Fruit fly (Drosophila melanogaster): ENCODE measurements around the gene CG7968.
A peak's percentile ranks its signal among the peaks of the same experiment; 100 is the strongest.

The CG7968 gene

dm6 chr2L:13835002-13835910 is 13.9 kb upstream of the CG7968 start, which contains the start of the genes mRpS23 and CenG1A (continued):
- peak; percentile 99 for TF ChIP-seq GATAe (GFP tag; conservative IDR thresholded peaks at IDR 0.05)
- TF ChIP-seq CG12219 (GFP tag; optimal IDR thresholded peaks at IDR 0.05) = peak; percentile 100
- peak; percentile 100 for TF ChIP-seq gsb (GFP tag; IDR thresholded peaks at IDR 0.05)
- TF ChIP-seq CG8924 (tag; optimal IDR thresholded peaks at IDR 0.05) = peak; percentile 100
- TF ChIP-seq CG30020 (tag; optimal IDR thresholded peaks at IDR 0.05) = peak; percentile 92
- TF ChIP-seq CG14860 (GFP tag; IDR thresholded peaks at IDR 0.05; ENCODE audit: partially characterized antibody) = peak; percentile 86
- TF ChIP-seq CG16863 (GFP tag; optimal IDR thresholded peaks at IDR 0.05) = peak; percentile 100
- peak; percentile 100 for TF ChIP-seq chif (GFP tag; optimal IDR thresholded peaks at IDR 0.05)
- peak; percentile 100 for TF ChIP-seq CHES-1-like (GFP tag; optimal IDR thresholded peaks at IDR 0.05)
- peak; percentile 94 for TF ChIP-seq kni (GFP tag; optimal IDR thresholded peaks at IDR 0.05)
- peak; percentile 100 for TF ChIP-seq CG6272 (GFP tag; IDR thresholded peaks at IDR 0.05)
- no peak for TF ChIP-seq prd (optimal IDR thresholded peaks at IDR 0.05)
- peak; percentile 100 for TF ChIP-seq prd (GFP tag; IDR thresholded peaks at IDR 0.05)
- no peak for TF ChIP-seq pita (GFP tag; optimal IDR thresholded peaks at IDR 0.05)
- peak; percentile 100 for TF ChIP-seq stc (GFP tag; IDR thresholded peaks at IDR 0.05)
- peak; percentile 100 for TF ChIP-seq CG11695 (GFP tag; IDR thresholded peaks at IDR 0.05)
- peak; percentile 99 for TF ChIP-seq aop (GFP tag; IDR thresholded peaks at IDR 0.05)
- TF ChIP-seq chinmo (GFP tag; IDR thresholded peaks at IDR 0.05; ENCODE audit: partially characterized antibody) = 0 out of 4 replicates have a peak, but pooled peaks have one; percentile 36
- peak; percentile 100 for TF ChIP-seq croc (GFP tag; conservative IDR thresholded peaks at IDR 0.05)
- TF ChIP-seq NC2β (GFP tag; optimal IDR thresholded peaks at IDR 0.05) = peak; percentile 100
- peak; percentile 100 for TF ChIP-seq Fer3 (tag; optimal IDR thresholded peaks at IDR 0.05)
- TF ChIP-seq CG4360 (GFP tag; IDR thresholded peaks at IDR 0.05) = peak; percentile 95
- peak; percentile 99 for TF ChIP-seq Usf (GFP tag; optimal IDR thresholded peaks at IDR 0.05)
- TF ChIP-seq CG1529 (GFP tag; optimal IDR thresholded peaks at IDR 0.05) = peak; percentile 100
- peak; percentile 100 for TF ChIP-seq gsb-n (tag; optimal IDR thresholded peaks at IDR 0.05)
- peak; percentile 100 for TF ChIP-seq jumu (GFP tag; optimal IDR thresholded peaks at IDR 0.05)
- peak; percentile 92 for TF ChIP-seq CG10321 (GFP tag; IDR thresholded peaks at IDR 0.05)
- TF ChIP-seq CG18764 (GFP tag; optimal IDR thresholded peaks at IDR 0.05) = peak; percentile 99
- peak; percentile 83 for TF ChIP-seq Sry-β (GFP tag; optimal IDR thresholded peaks at IDR 0.05)
- TF ChIP-seq CG6689 (GFP tag; IDR thresholded peaks at IDR 0.05) = peak; percentile 100
- TF ChIP-seq oc (tag; optimal IDR thresholded peaks at IDR 0.05) = peak; percentile 100
- TF ChIP-seq fd96Cb (tag; optimal IDR thresholded peaks at IDR 0.05) = peak; percentile 100
- TF ChIP-seq CG6791 (GFP tag; IDR thresholded peaks at IDR 0.05; ENCODE audit: partially characterized antibody) = peak; percentile 74
- peak; percentile 73 to 89 for TF ChIP-seq insv (GFP tag; optimal IDR thresholded peaks at IDR 0.05)
- peak; percentile 100 for TF ChIP-seq CG43689 (GFP tag; IDR thresholded peaks at IDR 0.05)
- peak; percentile 100 for TF ChIP-seq PHDP (tag; optimal IDR thresholded peaks at IDR 0.05)
- peak; percentile 100 for TF ChIP-seq CG11247 (GFP tag; IDR thresholded peaks at IDR 0.05)
- TF ChIP-seq CG4282 (GFP tag; optimal IDR thresholded peaks at IDR 0.05) = peak; percentile 99
- peak; percentile 100 for TF ChIP-seq CG2120 (GFP tag; optimal IDR thresholded peaks at IDR 0.05)
- peak; percentile 100 for TF ChIP-seq gce (GFP tag; IDR thresholded peaks at IDR 0.05)
- peak; percentile 99 for TF ChIP-seq sqz (GFP tag; optimal IDR thresholded peaks at IDR 0.05)
- peak; percentile 100 for TF ChIP-seq CG32772 (GFP tag; IDR thresholded peaks at IDR 0.05)
- peak; percentile 93 for TF ChIP-seq crol (GFP tag; IDR thresholded peaks at IDR 0.05)
- TF ChIP-seq HLH54F (GFP tag; optimal IDR thresholded peaks at IDR 0.05) = peak; percentile 100
- TF ChIP-seq maf-S (GFP tag; optimal IDR thresholded peaks at IDR 0.05) = peak; percentile 100
- TF ChIP-seq nmo (GFP tag; optimal IDR thresholded peaks at IDR 0.05) = peak; percentile 100
- TF ChIP-seq CG18599 (GFP tag; optimal IDR thresholded peaks at IDR 0.05) = peak; percentile 100
- peak; percentile 99 for TF ChIP-seq CG31388 (GFP tag; optimal IDR thresholded peaks at IDR 0.05)
- TF ChIP-seq repo (GFP tag; optimal IDR thresholded peaks at IDR 0.05) = peak; percentile 99
